Worm (Caenorhabditis elegans) whole organism, L4 larva: ENCODE measurements around the gene ins-4.

Source experiments
- D1046.2 ChIP-seq: fragments of 200-800 bp; sonication (Bioruptor generic); IDR thresholded peaks from 2 replicates; pipeline ENCODE4 v1.3.6; 2022; ENCODE audit warnings: missing genetic modification characterization, missing compliant biosample characterization
- F44E2.7 ChIP-seq: fragments of 200-800 bp; sonication (Bioruptor generic); IDR thresholded peaks from 2 replicates; pipeline ENCODE4 v2.1.2; 2022; ENCODE audit warnings: missing genetic modification characterization, missing compliant biosample characterization
- F49E8.2 ChIP-seq: sonication (generic microtip); optimal IDR thresholded peaks from 2 replicates; lab custom pipeline; 2016; ENCODE audit warnings: missing compliant biosample characterization, mild to moderate bottlenecking, missing genetic modification characterization, borderline replicate concordance
- T20F7.1 ChIP-seq: fragments of 200-800 bp; sonication (Bioruptor generic); optimal IDR thresholded peaks from 2 replicates; lab custom pipeline; 2018; ENCODE audit warnings: mild to moderate bottlenecking, missing genetic modification characterization, missing compliant biosample characterization
- ZK337.2 ChIP-seq: fragments of 200-800 bp; sonication (Bioruptor generic); IDR thresholded peaks from 2 replicates; pipeline ENCODE4 v1.3.6; 2022; ENCODE audit warnings: missing genetic modification reagents, missing genetic modification characterization, missing compliant biosample characterization
- arid-1 ChIP-seq: fragments of 200-800 bp; sonication (Bioruptor generic); conservative IDR thresholded peaks from 2 replicates; pipeline ENCODE4 v1.3.6; 2022; ENCODE audit warnings: missing genetic modification reagents, missing genetic modification characterization, missing compliant biosample characterization
- attf-4 ChIP-seq: sonication (generic microtip); optimal IDR thresholded peaks from 3 replicates; lab custom pipeline; 2017; ENCODE audit warnings: missing biosample characterization, missing genetic modification characterization
- ceh-28 ChIP-seq: fragments of 150-350 bp; optimal IDR thresholded peaks from 2 replicates; lab custom pipeline; 2014; ENCODE audit warnings: missing biosample characterization, missing genetic modification reagents, missing genetic modification characterization
- ceh-44 ChIP-seq: fragments of 200-800 bp; sonication (Bioruptor generic); IDR thresholded peaks from 2 replicates; pipeline ENCODE4 v1.3.6; 2022; ENCODE audit warnings: missing genetic modification reagents, missing genetic modification characterization, missing compliant biosample characterization
- daf-8 ChIP-seq: fragments of 200-800 bp; sonication (Bioruptor generic); IDR thresholded peaks from 2 replicates; pipeline ENCODE4 v1.3.6; 2022; ENCODE audit warnings: missing genetic modification characterization, missing compliant biosample characterization
- dmd-6 ChIP-seq: fragments of 200-800 bp; sonication (Bioruptor generic); IDR thresholded peaks from 2 replicates; pipeline ENCODE4 v1.3.6; 2022; ENCODE audit warnings: missing genetic modification reagents, missing genetic modification characterization, missing compliant biosample characterization
- dmd-8 ChIP-seq: fragments of 200-800 bp; sonication (Bioruptor generic); IDR thresholded peaks from 2 replicates; pipeline ENCODE4 v1.3.6; 2022; ENCODE audit warnings: missing genetic modification characterization, missing compliant biosample characterization
- egl-27 ChIP-seq: sonication (generic microtip); optimal IDR thresholded peaks from 3 replicates; lab custom pipeline; 2017; ENCODE audit warnings: missing biosample characterization, missing genetic modification reagents, missing genetic modification characterization
- hlh-11 ChIP-seq: fragments of 200-800 bp; sonication (Bioruptor generic); optimal IDR thresholded peaks from 2 replicates; lab custom pipeline; 2018; ENCODE audit warnings: mild to moderate bottlenecking, missing genetic modification characterization, missing compliant biosample characterization
- lin-13 ChIP-seq: fragments of 150-350 bp; optimal IDR thresholded peaks from 2 replicates; lab custom pipeline; 2014; ENCODE audit warnings: missing biosample characterization, missing genetic modification reagents, missing genetic modification characterization
- lin-15B ChIP-seq: fragments of 150-350 bp; sonication (generic microtip); optimal IDR thresholded peaks from 3 replicates; lab custom pipeline; 2014; ENCODE audit warnings: missing biosample characterization, missing genetic modification characterization
- lin-29 ChIP-seq: fragments of 200-800 bp; sonication (Bioruptor generic); IDR thresholded peaks from 2 replicates; pipeline ENCODE4 v1.3.6; 2022; ENCODE audit warnings: missing genetic modification reagents, missing genetic modification characterization, missing compliant biosample characterization
- lin-38 ChIP-seq: fragments of 200-800 bp; sonication (Bioruptor generic); IDR thresholded peaks from 2 replicates; pipeline ENCODE4 v1.3.6; 2022; ENCODE audit warnings: missing genetic modification reagents, missing genetic modification characterization, missing compliant biosample characterization
- lsy-2 ChIP-seq, 2 experiments: fragments of 150-350 bp in 1 of 2; sonication (generic microtip) in 1 of 2; optimal IDR thresholded peaks; 2 replicates each; lab custom pipeline; 2014 to 2017; ENCODE audit warnings: missing biosample characterization in 2 of 2, missing genetic modification characterization in 2 of 2
- madf-5 ChIP-seq, 2 experiments: fragments of 200-800 bp; sonication (Bioruptor generic); IDR thresholded peaks; 2 replicates each; pipeline ENCODE4 v1.3.6; 2022; ENCODE audit warnings: missing compliant biosample characterization in 2 of 2, missing genetic modification characterization in 2 of 2
- mdl-1 ChIP-seq, 2 experiments: fragments of 150-350 bp in 1 of 2; sonication (generic microtip) in 1 of 2; optimal IDR thresholded peaks; 2 replicates each; lab custom pipeline; 2014 to 2017; ENCODE audit warnings: missing biosample characterization in 2 of 2, missing genetic modification characterization in 2 of 2
- nhr-102 ChIP-seq: sonication (generic microtip); optimal IDR thresholded peaks from 2 replicates; lab custom pipeline; 2016; ENCODE audit warnings: mild to moderate bottlenecking, missing genetic modification characterization, moderate library complexity, missing compliant biosample characterization
- nhr-11 ChIP-seq: fragments of 150-350 bp; optimal IDR thresholded peaks from 2 replicates; lab custom pipeline; 2014; ENCODE audit warnings: missing biosample characterization, missing genetic modification characterization
- nhr-41 ChIP-seq: fragments of 200-800 bp; sonication (Bioruptor generic); IDR thresholded peaks from 2 replicates; pipeline ENCODE4 v1.3.6; 2022; ENCODE audit warnings: missing genetic modification reagents, missing genetic modification characterization, missing compliant biosample characterization
- nhr-42 ChIP-seq: fragments of 200-800 bp; sonication (Bioruptor generic); IDR thresholded peaks from 2 replicates; pipeline ENCODE4 v1.3.6; 2022; ENCODE audit warnings: missing genetic modification characterization, missing compliant biosample characterization
- pqm-1 ChIP-seq: sonication (generic microtip); optimal IDR thresholded peaks from 2 replicates; lab custom pipeline; 2017; ENCODE audit warnings: missing biosample characterization, missing genetic modification characterization
- skn-1 ChIP-seq: fragments of 150-350 bp; optimal IDR thresholded peaks from 2 replicates; lab custom pipeline; 2014; ENCODE audit warnings: missing biosample characterization, missing genetic modification characterization
- snpc-1.2 ChIP-seq: fragments of 200-800 bp; sonication (Bioruptor generic); IDR thresholded peaks from 2 replicates; pipeline ENCODE4 v1.3.6; 2022; ENCODE audit warnings: missing genetic modification reagents, missing genetic modification characterization, missing compliant biosample characterization
- tag-97 ChIP-seq: fragments of 200-800 bp; sonication (Bioruptor generic); IDR thresholded peaks from 2 replicates; pipeline ENCODE4 v1.3.6; 2022; ENCODE audit warnings: missing genetic modification characterization, missing compliant biosample characterization
- tra-1 ChIP-seq: fragments of 200-800 bp; sonication (Bioruptor generic); IDR thresholded peaks from 2 replicates; pipeline ENCODE4 v1.3.6; 2022; ENCODE audit warnings: missing genetic modification reagents, missing genetic modification characterization, missing compliant biosample characterization
- unc-39 ChIP-seq: sonication (generic microtip); optimal IDR thresholded peaks from 2 replicates; lab custom pipeline; 2017; ENCODE audit warnings: missing biosample characterization, missing genetic modification characterization
- unc-62 ChIP-seq, 3 experiments: fragments of 150-350 bp in 1 of 3; sonication (generic microtip); optimal IDR thresholded peaks in 2 of 3; peaks in 1 of 3; 1 replicate in 1 of 3; 2 replicates in 2 of 3; lab custom pipeline; 2014 to 2017; ENCODE audit warnings: missing biosample characterization in 3 of 3, missing genetic modification characterization in 3 of 3, missing genetic modification reagents in 3 of 3, missing genotype in 1 of 3
- zfp-3 ChIP-seq: fragments of 200-800 bp; sonication (Bioruptor generic); conservative IDR thresholded peaks from 2 replicates; pipeline ENCODE4 v1.3.6; 2022; ENCODE audit warnings: missing genetic modification reagents, missing genetic modification characterization, missing compliant biosample characterization
- ztf-7 ChIP-seq: fragments of 150-350 bp; optimal IDR thresholded peaks from 2 replicates; lab custom pipeline; 2014; ENCODE audit warnings: missing biosample characterization, missing genetic modification characterization

The ins-4 gene

DNA sequence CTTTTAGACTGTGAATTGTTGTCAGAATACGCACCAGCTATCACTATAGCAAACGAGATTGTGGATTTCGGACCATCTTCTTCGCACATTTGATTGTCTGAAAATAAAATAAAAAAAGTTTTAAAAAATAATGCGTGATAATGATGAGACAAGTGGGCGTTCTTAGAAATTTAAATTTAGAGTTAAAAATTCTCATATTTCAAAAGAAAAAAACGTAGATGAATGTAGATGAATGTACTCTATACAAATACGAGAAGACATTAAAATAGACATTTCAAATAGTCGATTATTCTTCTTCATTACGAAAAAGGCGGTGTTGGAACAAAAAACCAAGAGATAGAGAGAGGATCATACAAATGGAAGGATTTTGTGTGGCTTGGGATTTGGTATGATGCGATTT lies 21.3 kb upstream of the ins-4 start, which contains the start of gene B0034.5:
Gene B0034.5 (minus strand): TSS at position 101 of the 400 bp plus-strand sequence.
- TF ChIP-seq unc-62 (GFP tag; optimal IDR thresholded peaks at IDR 0.05 in 1 of 2; lab: Kevin White, UChicago) (no peak), unc-62 (tag; optimal IDR thresholded peaks at IDR 0.05; lab: Kevin White, UChicago) (no peak), D1046.2 (GFP tag; lab: Robert Waterston, UW) (no peak), dmd-6 (no peak), T20F7.1 (no peak), attf-4 (tag; lab: Kevin White, UChicago) (no peak), daf-8 (GFP tag; lab: Robert Waterston, UW) (no peak), skn-1 (no peak), snpc-1.2 (GFP tag; lab: Robert Waterston, UW) (no peak), lin-29 (no peak), unc-39 (tag; lab: Kevin White, UChicago) (no peak), ZK337.2 (GFP tag; lab: Robert Waterston, UW) (no peak), nhr-42 (GFP tag; lab: Robert Waterston, UW) (no peak)

DNA sequence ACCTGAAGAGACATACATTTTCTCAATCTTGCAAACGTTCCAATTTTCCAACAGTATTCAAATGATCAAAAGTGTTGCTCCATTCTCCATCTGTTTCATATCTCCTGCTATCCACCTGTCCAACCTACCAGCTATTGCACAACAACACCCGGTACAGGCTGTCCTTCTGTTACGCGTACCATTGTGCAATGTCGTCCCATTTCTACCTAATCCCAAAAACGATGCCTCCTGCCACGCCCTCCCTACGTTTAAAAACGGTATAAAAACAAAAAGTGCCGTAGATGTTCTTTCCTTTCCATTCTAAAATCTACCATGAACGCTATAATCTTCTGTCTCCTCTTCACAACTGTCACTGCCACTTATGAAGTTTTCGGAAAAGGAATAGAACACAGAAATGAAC lies 7.9 kb upstream of the ins-4 start, which contains the start of gene ins-2:
Gene ins-2 (plus strand): TSS at position 301 of the 400 bp plus-strand sequence.
- TF ChIP-seq unc-62 (GFP tag; optimal IDR thresholded peaks at IDR 0.05 in 1 of 2; lab: Kevin White, UChicago) (peak in 1 of 2 experiments; percentile 80), unc-62 (tag; optimal IDR thresholded peaks at IDR 0.05; lab: Kevin White, UChicago) (no peak), hlh-11 (tag; lab: Kevin White, UChicago) (no peak)

DNA sequence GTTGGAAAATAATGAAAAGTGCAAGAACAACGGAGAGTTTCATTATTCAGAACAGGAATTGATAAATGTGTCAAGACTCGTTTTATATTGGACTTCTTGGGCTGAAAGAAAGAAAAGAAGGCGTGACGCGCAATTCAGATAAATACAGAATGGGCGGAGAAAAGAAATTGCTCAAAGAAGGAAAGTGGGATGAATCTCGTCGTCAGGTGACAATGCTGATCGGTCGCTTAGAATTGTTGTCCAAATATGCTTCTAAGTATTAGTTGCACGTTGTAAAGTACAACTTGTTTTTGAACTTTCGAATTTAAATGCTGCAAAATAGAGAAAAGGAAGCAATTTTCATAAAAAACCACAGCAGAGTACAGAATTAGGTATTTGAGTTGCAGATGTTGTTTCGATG lies 5.5 kb upstream of the ins-4 start, which contains the start of gene ins-3:
Gene ins-3 (minus strand): TSS at position 101 of the 400 bp plus-strand sequence.
- no peak for TF ChIP-seq snpc-1.2 (GFP tag; lab: Robert Waterston, UW)
- no peak for TF ChIP-seq T20F7.1
- no peak for TF ChIP-seq tag-97 (GFP tag; lab: Robert Waterston, UW)
- no peak for TF ChIP-seq arid-1 (GFP tag; lab: Robert Waterston, UW)
- no peak for TF ChIP-seq lsy-2 (tag; optimal IDR thresholded peaks at IDR 0.05; lab: Kevin White, UChicago)
- TF ChIP-seq ceh-44 (GFP tag; lab: Robert Waterston, UW), result no peak
- no peak for TF ChIP-seq D1046.2 (GFP tag; lab: Robert Waterston, UW)
- TF ChIP-seq ceh-28 (tag; lab: Kevin White, UChicago), result no peak
- no peak for TF ChIP-seq dmd-8 (GFP tag; lab: Robert Waterston, UW)
- TF ChIP-seq nhr-42 (GFP tag; lab: Robert Waterston, UW), result no peak
- no peak for TF ChIP-seq nhr-41
- no peak for TF ChIP-seq ZK337.2 (GFP tag; lab: Robert Waterston, UW)

DNA sequence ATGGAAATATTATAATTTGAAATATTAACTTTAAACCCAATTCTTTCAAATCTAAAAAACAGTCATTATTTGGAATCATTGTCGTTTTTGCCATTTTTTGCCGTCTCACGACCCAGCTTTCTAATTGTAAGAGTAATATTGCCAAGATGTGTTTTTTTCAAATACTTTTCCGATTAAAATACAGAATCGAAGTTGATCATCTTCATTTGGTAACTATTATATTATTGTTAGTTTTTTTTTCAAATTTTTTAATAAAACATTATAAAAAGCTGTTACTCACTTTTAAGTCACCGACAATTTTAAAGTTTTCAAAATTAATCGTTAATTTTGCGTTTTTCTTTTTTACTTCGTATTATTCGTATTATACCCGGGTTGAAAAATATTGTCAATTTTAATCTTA lies 1.1 kb downstream of the ins-4 start, which contains the start of gene ins-5:
Gene ins-5 (plus strand): TSS at position 301 of the 400 bp plus-strand sequence.
- TF ChIP-seq F49E8.2, result no peak
- TF ChIP-seq lin-38 (GFP tag; lab: Robert Waterston, UW), result no peak
- TF ChIP-seq lin-15B (tag; lab: Kevin White, UChicago), result no peak
- no peak for TF ChIP-seq egl-27
- no peak for TF ChIP-seq madf-5 (GFP tag; IDR thresholded peaks at IDR 0.05; lab: Robert Waterston, UW)
- TF ChIP-seq mdl-1 (tag; optimal IDR thresholded peaks at IDR 0.05; lab: Kevin White, UChicago), result no peak
- no peak for TF ChIP-seq ztf-7 (tag; lab: Kevin White, UChicago)
- no peak for TF ChIP-seq lin-13 (GFP tag; lab: Kevin White, UChicago)
- TF ChIP-seq pqm-1, result no peak
- TF ChIP-seq tra-1 (GFP tag; lab: Robert Waterston, UW), result no peak
- no peak for TF ChIP-seq nhr-11 (tag; lab: Kevin White, UChicago)
- no peak for TF ChIP-seq nhr-102 (tag; lab: Kevin White, UChicago)
- no peak for TF ChIP-seq F44E2.7
- no peak for TF ChIP-seq ceh-44 (GFP tag; lab: Robert Waterston, UW)
- TF ChIP-seq lsy-2 (tag; optimal IDR thresholded peaks at IDR 0.05; lab: Kevin White, UChicago), result no peak
- no peak for TF ChIP-seq zfp-3 (GFP tag; lab: Robert Waterston, UW)
